Worm (Caenorhabditis elegans) whole organism, early embryonic: ENCODE results near the gene C30F2.2.

Experiments
- ama-1 ChIP-seq: fragments of 150-350 bp; optimal IDR thresholded peaks from 2 replicates; lab custom pipeline; 2014
- flt-1 ChIP-seq: fragments of 200-800 bp; sonication (Bioruptor generic); IDR thresholded peaks from 2 replicates; pipeline ENCODE4 v1.3.6; 2022; ENCODE audit warnings: missing genetic modification characterization, missing compliant biosample characterization

DNA sequence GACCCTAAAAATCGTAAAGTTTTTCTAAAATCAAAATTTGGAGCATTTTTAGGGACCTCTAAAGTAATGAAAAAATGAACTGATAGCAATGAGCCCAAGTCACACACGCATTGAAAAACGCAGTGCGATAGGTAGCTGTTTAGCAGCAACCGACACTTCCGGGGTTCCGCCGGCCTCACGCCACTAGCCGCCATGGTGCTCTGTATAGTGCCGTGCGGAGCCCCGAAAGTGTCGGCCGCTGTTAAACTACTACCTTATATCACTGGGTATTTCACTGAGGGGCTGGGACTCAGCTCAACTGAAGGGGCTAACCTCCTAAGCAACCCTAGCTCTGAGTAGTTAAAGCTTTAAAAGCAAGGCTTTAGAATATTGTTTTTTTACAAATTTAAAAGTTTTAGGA, 14.2 kb upstream of the C30F2.2 start:
- TF ChIP-seq ama-1 (lab: Kevin White, UChicago) (no peak), flt-1 (no peak)
